Worm (Caenorhabditis elegans): Measurements from ENCODE around the gene pals-28.
A peak's percentile ranks its signal among the peaks of the same experiment; 100 is the strongest.
"Not testable (repeated sequence)": the region's sequence is repeated elsewhere in the genome, so short reads cannot be mapped to it uniquely, and the experiment has no call there.

Gene pals-28

DNA sequence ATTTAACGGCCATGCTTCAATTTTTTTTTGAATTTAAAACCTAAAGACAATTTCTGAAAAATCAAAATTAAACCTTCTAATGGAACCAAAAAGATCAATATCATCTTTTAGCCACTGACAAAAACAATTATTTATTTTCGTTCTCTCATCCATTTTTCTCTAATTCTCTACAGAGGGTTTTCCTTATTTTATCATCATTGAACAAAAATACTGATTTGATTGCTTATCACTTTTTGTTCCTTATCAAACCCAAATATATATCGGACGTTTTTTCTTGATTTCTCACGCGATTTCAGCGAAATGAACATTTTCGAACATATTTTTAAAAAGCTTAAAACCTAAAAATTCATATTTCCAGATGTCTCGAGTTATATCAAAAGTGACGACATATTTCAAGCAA lies 28.5 kb downstream of the pals-28 start, which contains the start of gene mpc-1:
Gene mpc-1 (plus strand): TSS at position 359 of the 400 bp plus-strand sequence.
- TF ChIP-seq skn-1 (tag; optimal IDR thresholded peaks at IDR 0.05) (peak; percentile 59), fos-1 (tag; optimal IDR thresholded peaks at IDR 0.05) (peak; percentile 91), nhr-25 (tag; optimal IDR thresholded peaks at IDR 0.05) (no peak), sma-9 (GFP tag; optimal IDR thresholded peaks at IDR 0.05) (peak; percentile 37), sma-9 (tag; optimal IDR thresholded peaks at IDR 0.05) (no peak), mdl-1 (tag; optimal IDR thresholded peaks at IDR 0.05) (peak in 1 of 2 experiments; percentile 22), crh-2 (tag; optimal IDR thresholded peaks at IDR 0.05) (peak; percentile 54), nhr-12 (tag; optimal IDR thresholded peaks at IDR 0.05) (no peak), unc-62 (GFP tag; optimal IDR thresholded peaks at IDR 0.05) (no peak)

DNA sequence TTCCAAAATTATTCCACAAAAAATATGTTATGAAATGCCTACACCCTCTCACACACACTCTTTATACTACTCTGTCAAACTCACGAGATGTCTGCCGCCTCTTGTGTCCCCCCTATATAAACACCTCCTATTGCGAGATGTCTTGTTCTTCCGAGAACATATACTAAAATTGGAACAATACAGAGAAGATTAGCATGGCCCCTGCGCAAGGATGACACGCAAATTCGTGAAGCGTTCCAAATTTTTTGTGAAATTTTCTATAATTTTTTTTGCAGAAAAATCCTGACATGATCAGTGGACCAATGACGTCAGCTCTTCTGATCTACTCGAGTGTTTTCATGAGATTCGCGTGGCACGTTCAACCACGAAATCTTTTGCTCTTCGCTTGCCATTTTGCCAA lies 29.5 kb downstream of the pals-28 start:
- peak; percentile 32 for TF ChIP-seq nhr-129 (tag; optimal IDR thresholded peaks at IDR 0.05)
- peak; percentile 17 for TF ChIP-seq nhr-21 (tag; optimal IDR thresholded peaks at IDR 0.05)
- TF ChIP-seq sma-9 (GFP tag; optimal IDR thresholded peaks at IDR 0.05): peak; percentile 79
- TF ChIP-seq sma-9 (tag; optimal IDR thresholded peaks at IDR 0.05): not testable (repeated sequence)
- TF ChIP-seq lsy-2 (tag; optimal IDR thresholded peaks at IDR 0.05): peak; percentile 46 to 73
- peak; percentile 40 for TF ChIP-seq sma-3 (GFP tag; optimal IDR thresholded peaks at IDR 0.05)
- TF ChIP-seq lin-13 (GFP tag; optimal IDR thresholded peaks at IDR 0.05): peak; percentile 38
- peak; percentile 36 for TF ChIP-seq crh-2 (tag; optimal IDR thresholded peaks at IDR 0.05)
- TF ChIP-seq fos-1 (tag; optimal IDR thresholded peaks at IDR 0.05): peak; percentile 12
- peak; percentile 45 for TF ChIP-seq F13H6.1 (tag; optimal IDR thresholded peaks at IDR 0.05)
- peak; percentile 97 for TF ChIP-seq snpc-4 (tag; optimal IDR thresholded peaks at IDR 0.05)
- TF ChIP-seq C34F6.9 (tag; optimal IDR thresholded peaks at IDR 0.05): peak; percentile 73
- peak; percentile 37 for TF ChIP-seq nhr-25 (tag; optimal IDR thresholded peaks at IDR 0.05)
- peak; percentile 16 for TF ChIP-seq nhr-6 (tag; optimal IDR thresholded peaks at IDR 0.05)
- peak; percentile 36 for TF ChIP-seq Y55F3AM.14 (GFP tag; optimal IDR thresholded peaks at IDR 0.05)
- TF ChIP-seq egl-27 (tag; optimal IDR thresholded peaks at IDR 0.05): peak; percentile 13
- TF ChIP-seq gmeb-1 (tag; optimal IDR thresholded peaks at IDR 0.05): peak; percentile 53
- peak; percentile 69 for TF ChIP-seq unc-55 (GFP tag; optimal IDR thresholded peaks at IDR 0.05)

DNA sequence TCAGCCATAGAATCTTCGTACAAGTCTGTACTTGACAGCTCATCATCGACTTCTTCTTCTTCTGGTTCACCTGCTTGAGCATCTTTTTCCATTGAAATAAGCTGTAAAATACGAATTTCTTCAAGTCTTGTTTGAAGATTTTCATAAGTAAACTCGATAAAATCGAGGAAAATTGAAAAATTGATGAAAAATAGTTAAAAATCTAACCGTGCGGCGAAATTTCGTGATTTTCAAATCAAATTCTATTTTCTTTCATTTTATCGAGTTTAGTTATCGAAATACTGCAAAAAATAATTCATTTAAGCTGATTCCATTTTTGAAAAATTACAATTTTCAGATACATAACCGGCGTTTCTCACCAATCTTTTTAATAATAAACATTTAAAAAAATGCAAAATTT lies 30.5 kb downstream of the pals-28 start, which contains the start of gene R07E5.11:
Gene R07E5.11 (minus strand): TSS at position 101 of the 400 bp plus-strand sequence.
- TF ChIP-seq snpc-4 (tag; optimal IDR thresholded peaks at IDR 0.05): no peak
- no peak for TF ChIP-seq ceh-16 (tag; optimal IDR thresholded peaks at IDR 0.05)
- no peak for TF ChIP-seq blmp-1 (tag; optimal IDR thresholded peaks at IDR 0.05; ENCODE audit: insufficient read depth)
- TF ChIP-seq lin-13 (GFP tag; optimal IDR thresholded peaks at IDR 0.05): no peak
- TF ChIP-seq sma-9 (GFP tag; optimal IDR thresholded peaks at IDR 0.05): no peak
- no peak for TF ChIP-seq sma-9 (tag; optimal IDR thresholded peaks at IDR 0.05)
- TF ChIP-seq sem-4 (tag; optimal IDR thresholded peaks at IDR 0.05): no peak
- TF ChIP-seq nhr-25 (tag; optimal IDR thresholded peaks at IDR 0.05): no peak

- no peak for TF ChIP-seq sma-3 (GFP tag; optimal IDR thresholded peaks at IDR 0.05)
- TF ChIP-seq zag-1 (tag; optimal IDR thresholded peaks at IDR 0.05): no peak
- no peak for TF ChIP-seq egl-27 (tag; optimal IDR thresholded peaks at IDR 0.05)
- TF ChIP-seq elt-1 (tag; optimal IDR thresholded peaks at IDR 0.05): no peak
- TF ChIP-seq nhr-23 (tag; optimal IDR thresholded peaks at IDR 0.05): no peak
- no peak for TF ChIP-seq nhr-77 (tag; optimal IDR thresholded peaks at IDR 0.05)
Measured at ce11 chrIII:4417956-4418355, 33.4 kb downstream of the pals-28 start, which contains the start of the genes R07E5.19 and pdcd-2. TSS of gene R07E5.19 (minus strand) at chrIII:4418056. TSS of gene pdcd-2 (minus strand) at chrIII:4418057.

- TF ChIP-seq ama-1 (optimal IDR thresholded peaks at IDR 0.05): peak; percentile 48
- no peak for TF ChIP-seq ZK546.5 (tag; optimal IDR thresholded peaks at IDR 0.05)
- TF ChIP-seq ceh-16 (tag; optimal IDR thresholded peaks at IDR 0.05): no peak
- TF ChIP-seq C34F6.9 (tag; optimal IDR thresholded peaks at IDR 0.05): peak; percentile 73
- no peak for TF ChIP-seq skn-1 (tag; optimal IDR thresholded peaks at IDR 0.05)
- peak; percentile 62 for TF ChIP-seq unc-55 (GFP tag; optimal IDR thresholded peaks at IDR 0.05)
- no peak for TF ChIP-seq elt-3 (tag; optimal IDR thresholded peaks at IDR 0.05)
- TF ChIP-seq gmeb-1 (tag; optimal IDR thresholded peaks at IDR 0.05): peak; percentile 88
- peak; percentile 67 for TF ChIP-seq sma-3 (GFP tag; optimal IDR thresholded peaks at IDR 0.05)
- TF ChIP-seq nhr-6 (tag; optimal IDR thresholded peaks at IDR 0.05): no peak
- TF ChIP-seq fos-1 (tag; optimal IDR thresholded peaks at IDR 0.05): no peak
- TF ChIP-seq F13H6.1 (tag; optimal IDR thresholded peaks at IDR 0.05): peak; percentile 59
- TF ChIP-seq aly-2 (tag; optimal IDR thresholded peaks at IDR 0.05): no peak
- peak; percentile 20 for TF ChIP-seq nhr-25 (tag; optimal IDR thresholded peaks at IDR 0.05)
- no peak for TF ChIP-seq elt-1 (tag; optimal IDR thresholded peaks at IDR 0.05)
- TF ChIP-seq nhr-21 (tag; optimal IDR thresholded peaks at IDR 0.05): peak; percentile 38
- TF ChIP-seq snpc-4 (tag; optimal IDR thresholded peaks at IDR 0.05): peak; percentile 58
- peak; percentile 61 for TF ChIP-seq sma-9 (GFP tag; optimal IDR thresholded peaks at IDR 0.05)
- no peak for TF ChIP-seq sma-9 (tag; optimal IDR thresholded peaks at IDR 0.05)
- peak; percentile 61 to 82 for TF ChIP-seq lsy-2 (tag; optimal IDR thresholded peaks at IDR 0.05)
- TF ChIP-seq nhr-129 (tag; optimal IDR thresholded peaks at IDR 0.05): peak; percentile 38
- peak; percentile 66 for TF ChIP-seq crh-2 (tag; optimal IDR thresholded peaks at IDR 0.05)
- TF ChIP-seq lin-13 (GFP tag; optimal IDR thresholded peaks at IDR 0.05): peak; percentile 52
- TF ChIP-seq lin-11 (tag; optimal IDR thresholded peaks at IDR 0.05): peak; percentile 43
- no peak for TF ChIP-seq zag-1 (tag; optimal IDR thresholded peaks at IDR 0.05)
- TF ChIP-seq mab-5 (tag; optimal IDR thresholded peaks at IDR 0.05): peak; percentile 6
Measured at ce11 chrIII:4419117-4419978, 34.8 kb downstream of the pals-28 start, which contains the start of the genes R07E5.7 and cku-80. TSS of gene R07E5.7 (minus strand) at chrIII:4419167. TSS of gene cku-80 (plus strand) at chrIII:4419848.

All from whole organism, L2 larva.